Worm (Caenorhabditis elegans) whole organism, L4 larva: ENCODE measurements around the gene acl-9.

Source experiments
- D1046.2 ChIP-seq: fragments of 200-800 bp; sonication (Bioruptor generic); IDR thresholded peaks from 2 replicates; pipeline ENCODE4 v1.3.6; 2022; ENCODE audit warnings: missing genetic modification characterization, missing compliant biosample characterization
- Y5F2A.4 ChIP-seq: fragments of 200-800 bp; sonication (Bioruptor generic); optimal IDR thresholded peaks from 2 replicates; lab custom pipeline; 2018; ENCODE audit warnings: mild to moderate bottlenecking, missing genetic modification characterization, missing compliant biosample characterization
- aha-1 ChIP-seq: fragments of 150-350 bp; peaks from one replicate; lab custom pipeline; 2014; ENCODE audit warnings: missing biosample characterization, missing genetic modification characterization
- ceh-20 ChIP-seq: fragments of 200-800 bp; sonication (Bioruptor generic); IDR thresholded peaks from 2 replicates; pipeline ENCODE4 v1.3.6; 2022; ENCODE audit warnings: missing genetic modification reagents, missing genetic modification characterization, missing compliant biosample characterization
- ceh-32 ChIP-seq: sonication (generic microtip); optimal IDR thresholded peaks from 2 replicates; lab custom pipeline; 2016; ENCODE audit warnings: mild to moderate bottlenecking, missing genetic modification characterization, missing compliant biosample characterization; ENCODE audit not compliant: poor library complexity
- ceh-44 ChIP-seq: fragments of 200-800 bp; sonication (Bioruptor generic); IDR thresholded peaks from 2 replicates; pipeline ENCODE4 v1.3.6; 2022; ENCODE audit warnings: missing genetic modification reagents, missing genetic modification characterization, missing compliant biosample characterization
- daf-16 ChIP-seq, 3 experiments: sonication (generic microtip); optimal IDR thresholded peaks; 2 replicates each; lab custom pipeline; 2016 to 2017; ENCODE audit warnings: missing genetic modification characterization in 3 of 3, missing genetic modification reagents in 3 of 3, mild to moderate bottlenecking in 2 of 3, missing compliant biosample characterization in 2 of 3, missing biosample characterization in 1 of 3, moderate library complexity in 1 of 3
- daf-8 ChIP-seq: fragments of 200-800 bp; sonication (Bioruptor generic); IDR thresholded peaks from 2 replicates; pipeline ENCODE4 v1.3.6; 2022; ENCODE audit warnings: missing genetic modification characterization, missing compliant biosample characterization
- dmd-6 ChIP-seq: fragments of 200-800 bp; sonication (Bioruptor generic); IDR thresholded peaks from 2 replicates; pipeline ENCODE4 v1.3.6; 2022; ENCODE audit warnings: missing genetic modification reagents, missing genetic modification characterization, missing compliant biosample characterization
- dpl-1 ChIP-seq: fragments of 150-350 bp; optimal IDR thresholded peaks from 2 replicates; lab custom pipeline; 2014; ENCODE audit warnings: missing biosample characterization, missing genetic modification reagents, missing genetic modification characterization
- duxl-1 ChIP-seq: sonication (generic microtip); optimal IDR thresholded peaks from 2 replicates; lab custom pipeline; 2016; ENCODE audit warnings: mild to moderate bottlenecking, missing genetic modification characterization, moderate library complexity, missing compliant biosample characterization; ENCODE audit not compliant: poor library complexity
- egl-27 ChIP-seq: sonication (generic microtip); optimal IDR thresholded peaks from 3 replicates; lab custom pipeline; 2017; ENCODE audit warnings: missing biosample characterization, missing genetic modification reagents, missing genetic modification characterization
- egl-43 ChIP-seq: fragments of 200-800 bp; sonication (Bioruptor generic); IDR thresholded peaks from 2 replicates; pipeline ENCODE4 v1.3.6; 2022; ENCODE audit warnings: missing genetic modification reagents, missing genetic modification characterization, missing compliant biosample characterization
- fkh-10 ChIP-seq: fragments of 150-350 bp; optimal IDR thresholded peaks from 2 replicates; lab custom pipeline; 2014; ENCODE audit warnings: missing biosample characterization, missing genetic modification reagents, missing genetic modification characterization
- fos-1 ChIP-seq: fragments of 150-350 bp; optimal IDR thresholded peaks from 2 replicates; lab custom pipeline; 2014; ENCODE audit warnings: missing biosample characterization, missing genetic modification characterization
- hlh-11 ChIP-seq: fragments of 200-800 bp; sonication (Bioruptor generic); optimal IDR thresholded peaks from 2 replicates; lab custom pipeline; 2018; ENCODE audit warnings: mild to moderate bottlenecking, missing genetic modification characterization, missing compliant biosample characterization
- hlh-30 ChIP-seq: sonication (generic microtip); optimal IDR thresholded peaks from 2 replicates; lab custom pipeline; 2017; ENCODE audit warnings: antibody characterized with exemption, mild to moderate bottlenecking, missing genetic modification characterization, missing compliant biosample characterization; ENCODE audit not compliant: insufficient read depth
- lin-1 ChIP-seq: fragments of 200-800 bp; sonication (Bioruptor generic); IDR thresholded peaks from 2 replicates; pipeline ENCODE4 v1.3.6; 2022; ENCODE audit warnings: missing genetic modification reagents, missing genetic modification characterization, missing compliant biosample characterization
- lin-13 ChIP-seq: fragments of 150-350 bp; optimal IDR thresholded peaks from 2 replicates; lab custom pipeline; 2014; ENCODE audit warnings: missing biosample characterization, missing genetic modification reagents, missing genetic modification characterization
- lin-29 ChIP-seq: fragments of 200-800 bp; sonication (Bioruptor generic); IDR thresholded peaks from 2 replicates; pipeline ENCODE4 v1.3.6; 2022; ENCODE audit warnings: missing genetic modification reagents, missing genetic modification characterization, missing compliant biosample characterization
- lin-39 ChIP-seq: fragments of 150-350 bp; optimal IDR thresholded peaks from 2 replicates; lab custom pipeline; 2014; ENCODE audit warnings: missing biosample characterization, missing genetic modification reagents, missing genetic modification characterization
- lsy-2 ChIP-seq, 2 experiments: fragments of 150-350 bp in 1 of 2; sonication (generic microtip) in 1 of 2; optimal IDR thresholded peaks; 2 replicates each; lab custom pipeline; 2014 to 2017; ENCODE audit warnings: missing biosample characterization in 2 of 2, missing genetic modification characterization in 2 of 2
- nhr-10 ChIP-seq: fragments of 150-350 bp; optimal IDR thresholded peaks from 2 replicates; lab custom pipeline; 2014; ENCODE audit warnings: missing biosample characterization, missing genetic modification characterization
- nhr-111 ChIP-seq: fragments of 200-800 bp; sonication (Bioruptor generic); optimal IDR thresholded peaks from 2 replicates; lab custom pipeline; 2018; ENCODE audit warnings: mild to moderate bottlenecking, missing genetic modification characterization, missing compliant biosample characterization
- nhr-28 ChIP-seq: fragments of 150-350 bp; optimal IDR thresholded peaks from 2 replicates; lab custom pipeline; 2014; ENCODE audit warnings: missing biosample characterization, missing genetic modification characterization
- nhr-41 ChIP-seq: fragments of 200-800 bp; sonication (Bioruptor generic); IDR thresholded peaks from 2 replicates; pipeline ENCODE4 v1.3.6; 2022; ENCODE audit warnings: missing genetic modification reagents, missing genetic modification characterization, missing compliant biosample characterization
- nhr-42 ChIP-seq: fragments of 200-800 bp; sonication (Bioruptor generic); IDR thresholded peaks from 2 replicates; pipeline ENCODE4 v1.3.6; 2022; ENCODE audit warnings: missing genetic modification characterization, missing compliant biosample characterization
- nhr-48 ChIP-seq: sonication (generic microtip); optimal IDR thresholded peaks from 2 replicates; lab custom pipeline; 2016; ENCODE audit warnings: mild to moderate bottlenecking, missing genetic modification characterization, missing compliant biosample characterization
- nhr-77 ChIP-seq: fragments of 150-350 bp; optimal IDR thresholded peaks from 2 replicates; lab custom pipeline; 2014; ENCODE audit warnings: missing biosample characterization, missing genetic modification characterization
- pqm-1 ChIP-seq: sonication (generic microtip); optimal IDR thresholded peaks from 2 replicates; lab custom pipeline; 2017; ENCODE audit warnings: missing biosample characterization, missing genetic modification characterization
- set-16 ChIP-seq: fragments of 200-800 bp; sonication (Bioruptor generic); IDR thresholded peaks from 2 replicates; pipeline ENCODE4 v1.3.6; 2022; ENCODE audit warnings: missing genetic modification reagents, missing genetic modification characterization, missing compliant biosample characterization
- snpc-1.2 ChIP-seq: fragments of 200-800 bp; sonication (Bioruptor generic); IDR thresholded peaks from 2 replicates; pipeline ENCODE4 v1.3.6; 2022; ENCODE audit warnings: missing genetic modification reagents, missing genetic modification characterization, missing compliant biosample characterization
- zfp-2 ChIP-seq: sonication (generic microtip); optimal IDR thresholded peaks from 2 replicates; lab custom pipeline; 2016; ENCODE audit warnings: mild to moderate bottlenecking, missing genetic modification characterization, missing compliant biosample characterization
- ztf-11 ChIP-seq: fragments of 150-350 bp; optimal IDR thresholded peaks from 2 replicates; lab custom pipeline; 2014; ENCODE audit warnings: missing biosample characterization, missing genetic modification characterization

Gene acl-9

DNA sequence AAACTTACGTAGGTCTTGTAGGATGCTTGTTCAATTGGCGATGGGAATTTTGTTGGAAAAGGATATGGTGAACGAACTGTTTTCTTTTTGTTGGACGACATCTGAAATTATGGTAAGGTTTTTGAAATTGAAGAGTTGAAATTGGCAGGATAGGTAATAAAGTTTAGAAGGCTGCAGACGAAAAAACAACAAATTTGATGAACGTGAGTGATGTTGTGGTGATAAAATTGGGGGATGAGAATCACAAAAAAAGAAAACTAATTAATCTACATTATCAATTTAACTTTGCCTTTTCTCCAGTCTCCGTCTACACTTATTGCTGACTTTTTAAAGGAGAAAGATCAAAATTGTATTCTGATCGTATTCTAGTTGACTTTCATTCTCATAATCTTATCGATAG, 40.8 kb downstream of the acl-9 start, which contains the start of gene cpt-6:
Gene cpt-6 (minus strand): TSS at position 101 of the 400 bp plus-strand sequence.
- no peak for TF ChIP-seq duxl-1 (tag; lab: Kevin White, UChicago)
- no peak for TF ChIP-seq egl-27 (tag; lab: Kevin White, UChicago)
- no peak for TF ChIP-seq nhr-10 (tag; lab: Kevin White, UChicago)
- TF ChIP-seq lin-1: no peak
- no peak for TF ChIP-seq nhr-42 (GFP tag; lab: Robert Waterston, UW)
- TF ChIP-seq, all 104 proteins: peak for 0

DNA sequence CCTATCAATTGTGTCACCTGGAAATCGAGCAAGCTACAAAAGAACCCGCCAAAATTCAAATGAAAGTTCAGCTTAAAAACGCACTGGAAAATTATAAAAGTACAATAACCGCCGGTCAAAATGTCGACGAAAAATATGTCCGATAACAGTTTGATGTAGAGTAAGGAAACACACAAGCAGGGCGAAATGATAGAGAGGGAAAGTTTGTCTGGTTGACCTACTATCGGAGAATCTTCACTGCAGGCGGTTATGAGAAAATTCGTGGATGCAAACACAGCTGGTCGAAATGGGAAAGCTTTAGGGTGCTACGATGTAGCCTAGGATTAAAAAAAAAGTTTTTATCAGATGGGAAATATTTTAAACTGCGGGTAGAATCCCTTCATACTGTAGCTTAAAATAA, 42.3 kb downstream of the acl-9 start:
- TF ChIP-seq daf-8 (GFP tag; lab: Robert Waterston, UW) (no peak), ztf-11 (tag; lab: Kevin White, UChicago) (no peak), nhr-41 (GFP tag; lab: Robert Waterston, UW) (no peak), hlh-30 (tag; lab: Kevin White, UChicago) (no peak), nhr-28 (tag; lab: Kevin White, UChicago) (peak; percentile 7), dpl-1 (GFP tag; lab: Kevin White, UChicago) (no peak), D1046.2 (no peak), daf-16 (GFP tag; optimal IDR thresholded peaks at IDR 0.05; lab: Kevin White, UChicago) (no peak), daf-16 (tag; optimal IDR thresholded peaks at IDR 0.05; lab: Kevin White, UChicago) (peak; percentile 8), fos-1 (tag; lab: Kevin White, UChicago) (no peak), hlh-11 (tag; lab: Kevin White, UChicago) (peak; percentile 2), fkh-10 (GFP tag; lab: Kevin White, UChicago) (no peak), zfp-2 (tag; lab: Kevin White, UChicago) (no peak)

ce11 chrV:6496611-6497158, 43.7 kb downstream of the acl-9 start, which contains the start of gene dgtr-1:
TSS of gene dgtr-1 (plus strand) at chrV:6497108.
- no peak for TF ChIP-seq egl-27 (tag; lab: Kevin White, UChicago)
- TF ChIP-seq lin-39: no peak
- TF ChIP-seq lsy-2 (tag; optimal IDR thresholded peaks at IDR 0.05; lab: Kevin White, UChicago): peak in 1 of 2 experiments; percentile 51
- TF ChIP-seq nhr-111 (GFP tag; lab: Kevin White, UChicago): no peak
- 0 out of 2 replicates have a peak, but pooled peaks have one; percentile 22 for TF ChIP-seq snpc-1.2
- TF ChIP-seq, all 104 proteins: peak for 2

- TF ChIP-seq aha-1 (tag; lab: Kevin White, UChicago) (peak; percentile 92), D1046.2 (no peak), lin-29 (GFP tag; lab: Robert Waterston, UW) (no peak), hlh-30 (tag; lab: Kevin White, UChicago) (peak; percentile 6), fkh-10 (GFP tag; lab: Kevin White, UChicago) (peak; percentile 13), daf-16 (GFP tag; optimal IDR thresholded peaks at IDR 0.05; lab: Kevin White, UChicago) (no peak), daf-16 (tag; optimal IDR thresholded peaks at IDR 0.05; lab: Kevin White, UChicago) (peak; percentile 55), nhr-28 (tag; lab: Kevin White, UChicago) (peak; percentile 74)
- TF ChIP-seq, all 104 proteins: peak for 5
Observed at ce11 chrV:6498441-6498840, 45.4 kb downstream of the acl-9 start.

DNA sequence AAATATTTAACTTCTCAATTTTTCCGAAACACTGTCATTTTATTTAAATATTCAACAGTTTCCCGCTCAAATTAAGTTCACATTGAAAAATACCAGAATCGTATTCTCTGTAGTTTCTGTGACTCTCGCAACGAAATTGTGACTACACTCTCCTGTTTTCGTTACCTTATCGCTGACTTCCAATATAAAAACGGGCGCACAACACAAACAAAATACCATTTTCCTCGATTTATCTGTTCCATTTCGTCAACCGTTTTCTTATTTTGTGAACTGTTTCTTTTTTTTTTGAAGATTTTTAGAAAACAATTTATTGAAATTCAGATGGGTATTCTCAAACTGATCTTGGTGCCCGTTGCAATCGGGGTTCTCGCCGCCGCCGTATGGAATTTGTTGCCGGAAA, 45.9 kb downstream of the acl-9 start, which contains the start of gene W01A11.1:
Gene W01A11.1 (plus strand): TSS at position 322 of the 400 bp plus-strand sequence.
- TF ChIP-seq lin-13 (GFP tag; lab: Kevin White, UChicago): no peak
- peak; percentile 96 for TF ChIP-seq nhr-77 (tag; lab: Kevin White, UChicago)
- TF ChIP-seq pqm-1 (tag; lab: Kevin White, UChicago): peak; percentile 37
- peak; percentile 97 for TF ChIP-seq nhr-28 (tag; lab: Kevin White, UChicago)
- no peak for TF ChIP-seq daf-8 (GFP tag; lab: Robert Waterston, UW)
- no peak for TF ChIP-seq daf-16 (GFP tag; optimal IDR thresholded peaks at IDR 0.05; lab: Kevin White, UChicago)
- peak; percentile 71 for TF ChIP-seq daf-16 (tag; optimal IDR thresholded peaks at IDR 0.05; lab: Kevin White, UChicago)
- TF ChIP-seq Y5F2A.4 (GFP tag; lab: Kevin White, UChicago): no peak

DNA sequence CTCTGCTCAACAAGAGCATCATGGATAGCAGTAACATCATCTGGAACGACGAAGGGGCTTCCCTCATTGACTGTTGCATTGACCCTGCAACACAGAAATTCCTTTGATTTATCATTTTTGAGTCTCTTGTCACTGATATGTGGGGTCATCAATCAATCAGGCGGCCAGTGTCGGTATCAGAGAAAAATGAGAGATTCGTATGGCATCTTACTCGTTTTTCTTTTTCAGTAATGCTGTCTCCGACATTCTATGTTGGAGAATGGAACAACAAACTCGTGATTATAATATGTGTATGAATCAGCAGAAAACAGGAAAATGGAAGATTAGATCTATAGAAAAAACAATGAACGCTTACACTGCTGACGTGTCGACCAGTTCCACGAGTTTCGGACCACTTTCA, 50.1 kb downstream of the acl-9 start:
- no peak for TF ChIP-seq ceh-32 (tag; lab: Kevin White, UChicago)
- TF ChIP-seq egl-43 (GFP tag; lab: Robert Waterston, UW): no peak
- TF ChIP-seq nhr-48 (tag; lab: Kevin White, UChicago): no peak
- TF ChIP-seq fos-1 (tag; lab: Kevin White, UChicago): no peak
- TF ChIP-seq hlh-30 (tag; lab: Kevin White, UChicago): peak; percentile 35
- TF ChIP-seq ceh-44 (GFP tag; lab: Robert Waterston, UW): no peak
- TF ChIP-seq nhr-28 (tag; lab: Kevin White, UChicago): peak; percentile 23
- peak; percentile 34; the same call in 1 of the 2 replicates for TF ChIP-seq dmd-6
- no peak for TF ChIP-seq daf-16 (GFP tag; optimal IDR thresholded peaks at IDR 0.05; lab: Kevin White, UChicago)
- peak; percentile 37 for TF ChIP-seq daf-16 (tag; optimal IDR thresholded peaks at IDR 0.05; lab: Kevin White, UChicago)
- TF ChIP-seq nhr-77 (tag; lab: Kevin White, UChicago): peak; percentile 9
- TF ChIP-seq ceh-20 (GFP tag; lab: Robert Waterston, UW): 0 out of 2 replicates have a peak, but pooled peaks have one; percentile 53
- peak; percentile 30 for TF ChIP-seq hlh-11 (tag; lab: Kevin White, UChicago)
- TF ChIP-seq set-16 (GFP tag; lab: Robert Waterston, UW): no peak
